Worm (Caenorhabditis elegans) whole organism, midembryonic: ENCODE results near the gene dct-13.
A peak's percentile ranks its signal among the peaks of the same experiment; 100 is the strongest.

Source experiments
- T22C8.4 ChIP-seq: fragments of 200-800 bp; sonication (Bioruptor generic); IDR thresholded peaks from 2 replicates; pipeline ENCODE4 v1.3.6; 2022; ENCODE audit warnings: missing genetic modification characterization, missing compliant biosample characterization
- cog-1 ChIP-seq: sonication (generic microtip); optimal IDR thresholded peaks from 2 replicates; lab custom pipeline; 2016; ENCODE audit warnings: missing genetic modification characterization, missing compliant biosample characterization
- flt-1 ChIP-seq: fragments of 200-800 bp; sonication (Bioruptor generic); IDR thresholded peaks from 2 replicates; pipeline ENCODE4 v1.3.6; 2022; ENCODE audit warnings: missing genetic modification characterization, missing compliant biosample characterization
- klf-2 ChIP-seq: fragments of 200-800 bp; sonication (Bioruptor generic); conservative IDR thresholded peaks from 2 replicates; pipeline ENCODE4 v1.3.6; 2022; ENCODE audit warnings: missing genetic modification reagents, missing genetic modification characterization, missing compliant biosample characterization
- med-1 ChIP-seq: sonication (generic microtip); optimal IDR thresholded peaks from 2 replicates; lab custom pipeline; 2017; ENCODE audit warnings: missing genetic modification characterization, mild to moderate bottlenecking, missing compliant biosample characterization, antibody characterized with exemption, missing genetic modification reagents; ENCODE audit not compliant: insufficient read depth
- ref-1 ChIP-seq: fragments of 200-800 bp; sonication (Bioruptor generic); conservative IDR thresholded peaks from 2 replicates; pipeline ENCODE4 v1.3.6; 2022; ENCODE audit warnings: missing genetic modification reagents, missing genetic modification characterization, missing compliant biosample characterization
- tab-1 ChIP-seq: fragments of 200-800 bp; sonication (Bioruptor generic); IDR thresholded peaks from 2 replicates; pipeline ENCODE4 v1.3.6; 2022; ENCODE audit warnings: missing genetic modification characterization, missing compliant biosample characterization
- ztf-23 ChIP-seq: fragments of 200-800 bp; sonication (Bioruptor generic); IDR thresholded peaks from 2 replicates; pipeline ENCODE4 v1.3.6; 2022; ENCODE audit warnings: missing genetic modification reagents, missing genetic modification characterization, missing compliant biosample characterization
- ztf-29 ChIP-seq: fragments of 200-800 bp; sonication (Bioruptor generic); IDR thresholded peaks from 2 replicates; pipeline ENCODE4 v1.3.6; 2022; ENCODE audit warnings: missing genetic modification reagents, missing genetic modification characterization, missing compliant biosample characterization

The dct-13 gene

DNA sequence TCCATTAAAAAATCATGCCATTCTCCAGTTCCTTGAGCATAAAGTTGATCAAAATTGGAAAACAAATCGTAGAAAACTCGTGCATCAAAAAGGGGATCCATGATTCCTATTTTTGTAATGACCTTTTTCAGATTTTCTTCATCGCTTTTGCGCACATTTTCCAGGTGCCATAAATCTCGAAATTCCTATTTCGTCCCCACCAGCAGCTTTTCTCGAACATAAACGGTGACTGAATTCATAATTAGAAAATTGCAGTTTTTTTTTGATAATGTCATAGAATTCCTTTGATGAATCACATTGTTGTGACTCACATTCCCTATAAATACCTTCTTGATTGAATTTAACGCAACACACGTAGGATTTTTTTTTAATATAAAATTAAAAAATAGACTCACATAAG is 5.6 kb upstream of the dct-13 start, which contains the start of gene nhr-229:
Gene nhr-229 (minus strand): TSS at position 101 of the 400 bp plus-strand sequence.
- no peak for TF ChIP-seq T22C8.4 (GFP tag; lab: Robert Waterston, UW)
- TF ChIP-seq ref-1 (GFP tag; lab: Robert Waterston, UW), result no peak
- TF ChIP-seq ztf-23 (GFP tag; lab: Robert Waterston, UW), result no peak
- no peak for TF ChIP-seq cog-1 (tag; lab: Kevin White, UChicago)
- TF ChIP-seq tab-1 (GFP tag; lab: Robert Waterston, UW), result no peak
- TF ChIP-seq flt-1, result no peak
- no peak for TF ChIP-seq klf-2 (GFP tag; lab: Robert Waterston, UW)
- no peak for TF ChIP-seq med-1 (GFP tag; lab: Kevin White, UChicago)
- TF ChIP-seq ztf-29 (GFP tag; lab: Robert Waterston, UW), result no peak

- TF ChIP-seq ztf-23 (GFP tag; lab: Robert Waterston, UW) (no peak), klf-2 (GFP tag; lab: Robert Waterston, UW) (no peak), ztf-29 (GFP tag; lab: Robert Waterston, UW) (no peak), flt-1 (no peak), ref-1 (GFP tag; lab: Robert Waterston, UW) (no peak), tab-1 (GFP tag; lab: Robert Waterston, UW) (no peak), med-1 (GFP tag; lab: Kevin White, UChicago) (no peak)
Observed at ce11 chrIV:17026568-17026967, 1.7 kb upstream of the dct-13 start.

DNA sequence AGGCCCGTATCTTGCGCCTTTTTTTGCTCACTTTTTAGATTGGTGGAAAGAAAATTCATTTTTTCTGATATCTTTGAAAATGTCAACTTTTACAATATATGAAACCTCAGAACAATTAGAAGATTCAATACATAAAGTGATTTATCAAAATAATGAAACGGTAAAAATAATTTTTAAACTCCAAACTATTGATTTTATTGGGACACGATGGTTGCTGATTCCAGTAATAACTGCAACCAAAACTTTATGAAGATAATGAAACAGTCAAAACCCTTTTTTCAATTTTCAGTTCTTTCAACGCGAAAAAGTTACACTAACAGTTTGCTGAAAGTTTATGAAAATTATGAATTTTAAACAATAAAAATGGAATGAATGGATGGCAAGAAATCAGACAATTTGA is 3.9 kb downstream of the dct-13 start:
- TF ChIP-seq tab-1 (GFP tag; lab: Robert Waterston, UW) (no peak), flt-1 (no peak), ztf-23 (GFP tag; lab: Robert Waterston, UW) (no peak), med-1 (GFP tag; lab: Kevin White, UChicago) (no peak), ref-1 (GFP tag; lab: Robert Waterston, UW) (no peak), klf-2 (GFP tag; lab: Robert Waterston, UW) (no peak), T22C8.4 (GFP tag; lab: Robert Waterston, UW) (no peak), cog-1 (tag; lab: Kevin White, UChicago) (no peak), ztf-29 (GFP tag; lab: Robert Waterston, UW) (no peak)

- no peak for TF ChIP-seq flt-1
- no peak for TF ChIP-seq ztf-29 (GFP tag; lab: Robert Waterston, UW)
- TF ChIP-seq T22C8.4 (GFP tag; lab: Robert Waterston, UW), result no peak
Observed at ce11 chrIV:17010274-17010673, 14.6 kb downstream of the dct-13 start.

DNA sequence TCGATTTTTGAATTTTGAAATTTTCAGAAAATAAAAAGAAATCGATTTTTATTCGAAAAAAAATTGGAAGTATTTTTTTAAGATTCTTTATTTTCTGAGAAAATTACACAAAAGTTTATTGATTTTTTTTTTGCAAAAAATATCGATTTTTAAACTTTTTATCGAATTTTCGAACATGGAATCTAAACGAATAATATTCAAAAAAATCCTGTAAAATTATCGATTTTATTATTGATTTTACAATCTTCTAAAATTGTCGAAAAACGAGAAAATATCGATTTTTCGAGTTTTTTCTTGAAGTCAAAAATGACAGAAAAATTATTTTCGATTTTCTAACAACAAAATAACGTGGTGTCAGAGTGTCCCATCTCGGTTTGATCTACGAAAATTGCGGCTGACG is 19.2 kb downstream of the dct-13 start:
- TF ChIP-seq ztf-29 (GFP tag; lab: Robert Waterston, UW) (no peak), T22C8.4 (GFP tag; lab: Robert Waterston, UW) (peak; percentile 14; the same call in 1 of the 2 replicates), ztf-23 (GFP tag; lab: Robert Waterston, UW) (no peak)

DNA sequence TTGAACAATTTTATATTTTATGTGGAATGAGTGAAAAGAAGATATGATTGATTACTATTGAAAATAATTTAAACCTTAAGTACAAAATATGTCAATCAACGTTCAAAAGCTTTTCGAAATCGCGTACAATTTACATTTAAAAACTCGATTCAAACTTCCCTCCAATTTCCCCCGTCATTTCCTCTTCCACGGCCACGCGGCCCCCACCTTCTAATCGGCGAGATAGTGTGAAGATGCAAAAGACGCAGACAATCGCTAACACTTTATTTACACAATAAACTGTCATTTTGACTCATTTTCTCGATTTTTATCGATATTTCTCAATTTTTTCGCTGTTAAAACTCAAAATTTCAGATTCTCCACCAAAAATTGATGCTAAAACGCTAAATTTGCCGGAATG is 29.5 kb downstream of the dct-13 start, which contains the start of gene rom-4:
Gene rom-4 (plus strand): TSS at position 398 of the 400 bp plus-strand sequence.
- TF ChIP-seq T22C8.4 (GFP tag; lab: Robert Waterston, UW) (peak; percentile 48; the same call in 1 of the 2 replicates), cog-1 (tag; lab: Kevin White, UChicago) (peak; percentile 28), flt-1 (no peak)

DNA sequence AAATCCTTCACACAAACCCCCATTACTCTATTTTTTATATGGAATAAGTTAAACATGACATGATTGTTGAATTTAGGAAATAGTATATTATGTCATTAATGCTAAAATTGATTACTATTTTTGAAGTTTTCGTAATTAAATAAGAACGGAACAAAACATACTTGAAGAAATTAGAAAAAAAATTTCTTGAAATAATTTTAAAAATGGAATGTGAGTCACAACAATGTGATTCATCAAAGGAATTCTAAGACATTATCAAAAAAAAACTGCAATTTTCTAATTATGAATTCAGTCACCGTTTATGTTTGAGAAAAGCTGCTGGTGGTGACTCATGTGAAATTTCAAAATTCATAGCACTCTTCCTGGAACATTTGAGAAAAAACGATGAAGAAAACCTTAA is 36.5 kb downstream of the dct-13 start, which contains the start of gene nccd-1:
Gene nccd-1 (plus strand): TSS at position 301 of the 400 bp plus-strand sequence.
- TF ChIP-seq T22C8.4 (GFP tag; lab: Robert Waterston, UW), result no peak
- no peak for TF ChIP-seq ztf-29 (GFP tag; lab: Robert Waterston, UW)
- no peak for TF ChIP-seq cog-1 (tag; lab: Kevin White, UChicago)
- TF ChIP-seq med-1 (GFP tag; lab: Kevin White, UChicago), result no peak
- no peak for TF ChIP-seq ztf-23 (GFP tag; lab: Robert Waterston, UW)
- no peak for TF ChIP-seq tab-1 (GFP tag; lab: Robert Waterston, UW)
- TF ChIP-seq klf-2 (GFP tag; lab: Robert Waterston, UW), result no peak
- no peak for TF ChIP-seq ref-1 (GFP tag; lab: Robert Waterston, UW)
- no peak for TF ChIP-seq flt-1
